Worm (Caenorhabditis elegans): ENCODE measurements around the gene K02F6.6.

- TF ChIP-seq nhr-71 (tag; optimal IDR thresholded peaks at IDR 0.05) (no peak), fkh-10 (GFP tag; optimal IDR thresholded peaks at IDR 0.05) (no peak), ztf-11 (tag; optimal IDR thresholded peaks at IDR 0.05) (no peak), pqm-1 (tag; optimal IDR thresholded peaks at IDR 0.05) (no peak), nhr-77 (tag; optimal IDR thresholded peaks at IDR 0.05) (no peak)
Observed at ce11 chrII:2578216-2578615, 47.6 kb downstream of the K02F6.6 start.

Measured in whole organism, L1 larva.